Fruit fly (Drosophila melanogaster): ENCODE results near the gene pira.

Gene pira

dm6 chrX:12754348-12754733 lies 9.1 kb downstream of the pira start (continued):
- peak; percentile 57 for TF ChIP-seq CG3065 (GFP tag; optimal IDR thresholded peaks at IDR 0.05)
- peak; percentile 69 for TF ChIP-seq Atf3 (GFP tag; optimal IDR thresholded peaks at IDR 0.05)
- TF ChIP-seq Doc3 (GFP tag; IDR thresholded peaks at IDR 0.05; ENCODE audit: partially characterized antibody) = no peak
- peak; percentile 43 for TF ChIP-seq repo (GFP tag; optimal IDR thresholded peaks at IDR 0.05)
- no peak for TF ChIP-seq bbx (GFP tag; IDR thresholded peaks at IDR 0.05; ENCODE audit: partially characterized antibody)
- peak; percentile 88 for TF ChIP-seq NfI (GFP tag; optimal IDR thresholded peaks at IDR 0.05)
- peak; percentile 77 for TF ChIP-seq Blimp-1 (GFP tag; optimal IDR thresholded peaks at IDR 0.05)
- TF ChIP-seq Dip2 (GFP tag; IDR thresholded peaks at IDR 0.05) = peak; percentile 57; the same call in 1 of the 2 replicates
- TF ChIP-seq slou (GFP tag; optimal IDR thresholded peaks at IDR 0.05) = peak; percentile 87
- peak; percentile 97 for TF ChIP-seq NFAT (GFP tag; IDR thresholded peaks at IDR 0.05)
- TF ChIP-seq Lpt (GFP tag; optimal IDR thresholded peaks at IDR 0.05) = no peak
- TF ChIP-seq Rx (GFP tag; IDR thresholded peaks at IDR 0.05) = peak; percentile 94
- peak; percentile 94 for TF ChIP-seq CG3281 (GFP tag; optimal IDR thresholded peaks at IDR 0.05)
- peak; percentile 89 for TF ChIP-seq CG12391 (tag; optimal IDR thresholded peaks at IDR 0.05)
- TF ChIP-seq Stat92E (GFP tag; optimal IDR thresholded peaks at IDR 0.05) = no peak
- TF ChIP-seq Six4 (GFP tag; optimal IDR thresholded peaks at IDR 0.05) = peak; percentile 77
- no peak for TF ChIP-seq bigmax (GFP tag; optimal IDR thresholded peaks at IDR 0.05)
- peak; percentile 76 for TF ChIP-seq Asciz (GFP tag; optimal IDR thresholded peaks at IDR 0.05)
- peak; percentile 83 for TF ChIP-seq ATbp (GFP tag; optimal IDR thresholded peaks at IDR 0.05)
- peak; percentile 91 for TF ChIP-seq B-H1 (GFP tag; IDR thresholded peaks at IDR 0.05)
- TF ChIP-seq sens (GFP tag) = peak; percentile 93
- peak; percentile 76 for TF ChIP-seq CG10321 (GFP tag; IDR thresholded peaks at IDR 0.05)
- TF ChIP-seq btn (GFP tag; optimal IDR thresholded peaks at IDR 0.05) = peak; percentile 33
- TF ChIP-seq pzg (GFP tag; optimal IDR thresholded peaks at IDR 0.05) = peak; percentile 6
- TF ChIP-seq Atf6 (GFP tag; IDR thresholded peaks at IDR 0.05) = peak; percentile 96
- peak; percentile 80 for TF ChIP-seq CG10654 (GFP tag; optimal IDR thresholded peaks at IDR 0.05)
- TF ChIP-seq CG15269 (tag; optimal IDR thresholded peaks at IDR 0.05) = peak; percentile 93
- TF ChIP-seq CG2116 (GFP tag; optimal IDR thresholded peaks at IDR 0.05) = peak; percentile 20
- TF ChIP-seq CG32772 (GFP tag; IDR thresholded peaks at IDR 0.05) = peak; percentile 96
- peak; percentile 95 for TF ChIP-seq CG14667 (GFP tag; IDR thresholded peaks at IDR 0.05)
- peak; percentile 77 for TF ChIP-seq shn (GFP tag; optimal IDR thresholded peaks at IDR 0.05)
- TF ChIP-seq CG17912 (GFP tag; optimal IDR thresholded peaks at IDR 0.05) = no peak
- peak; percentile 53 for TF ChIP-seq oc (tag; optimal IDR thresholded peaks at IDR 0.05)
- TF ChIP-seq yki (optimal IDR thresholded peaks at IDR 0.05) = no peak
- peak; percentile 71 for TF ChIP-seq CG18764 (GFP tag; optimal IDR thresholded peaks at IDR 0.05)
- TF ChIP-seq unpg (GFP tag; optimal IDR thresholded peaks at IDR 0.05) = peak; percentile 93
- no peak for TF ChIP-seq CG8478 (optimal IDR thresholded peaks at IDR 0.05)
- TF ChIP-seq tap (tag; optimal IDR thresholded peaks at IDR 0.05) = peak; percentile 75
- peak; percentile 80 for TF ChIP-seq ro (GFP tag; IDR thresholded peaks at IDR 0.05)
- no peak for TF ChIP-seq Kr (GFP tag; optimal IDR thresholded peaks at IDR 0.05)
- peak; percentile 98 for TF ChIP-seq Aef1 (GFP tag; IDR thresholded peaks at IDR 0.05)
- TF ChIP-seq CG13894 (tag; optimal IDR thresholded peaks at IDR 0.05) = peak; percentile 76
- TF ChIP-seq CG3163 (GFP tag; optimal IDR thresholded peaks at IDR 0.05) = peak; percentile 33
- no peak for TF ChIP-seq gfzf (GFP tag; optimal IDR thresholded peaks at IDR 0.05)
- TF ChIP-seq schlank (tag; optimal IDR thresholded peaks at IDR 0.05) = peak; percentile 86
- TF ChIP-seq B-H2 (GFP tag; optimal IDR thresholded peaks at IDR 0.05) = no peak
- TF ChIP-seq CG31365 (tag; optimal IDR thresholded peaks at IDR 0.05) = peak; percentile 72
- peak; percentile 86 for TF ChIP-seq CG13296 (GFP tag; optimal IDR thresholded peaks at IDR 0.05)
- TF ChIP-seq Fer1 (GFP tag; optimal IDR thresholded peaks at IDR 0.05) = peak; percentile 89
- no peak for TF ChIP-seq hth (optimal IDR thresholded peaks at IDR 0.05)
- peak; percentile 97 for TF ChIP-seq CG11247 (GFP tag; IDR thresholded peaks at IDR 0.05)
- peak; percentile 89 for TF ChIP-seq CG8388 (GFP tag; optimal IDR thresholded peaks at IDR 0.05)

Data from whole organism, embryonic.